Worm (Caenorhabditis elegans) whole organism, L4/young adult: Measurements from ENCODE around the gene T26C5.2.

Source experiments
- W03F9.2 ChIP-seq: fragments of 150-350 bp; optimal IDR thresholded peaks from 2 replicates; lab custom pipeline; 2014; ENCODE audit warnings: missing biosample characterization, missing genetic modification characterization
- him-1 ChIP-seq: sonication (generic microtip); optimal IDR thresholded peaks from 2 replicates; lab custom pipeline; 2016; ENCODE audit warnings: missing genotype, missing genetic modification reagents, missing genetic modification characterization, missing compliant biosample characterization

- TF ChIP-seq him-1 (tag; lab: Kevin White, UChicago) (no peak), W03F9.2 (no peak)
Observed at ce11 chrII:9250422-9250821, 17.4 kb downstream of the T26C5.2 start, which contains the start of gene T26C5.4.
